Worm (Caenorhabditis elegans) whole organism, L4 larva: Measurements from ENCODE around the gene letm-1.

Source experiments
- F37D6.2 ChIP-seq: sonication (generic microtip); optimal IDR thresholded peaks from 2 replicates; lab custom pipeline; 2016; ENCODE audit warnings: mild to moderate bottlenecking, missing genetic modification characterization, missing compliant biosample characterization
- R02D3.7 ChIP-seq: fragments of 150-350 bp; sonication (generic microtip); optimal IDR thresholded peaks from 3 replicates; lab custom pipeline; 2014; ENCODE audit warnings: missing biosample characterization, missing genetic modification characterization
- T20F7.1 ChIP-seq: fragments of 200-800 bp; sonication (Bioruptor generic); optimal IDR thresholded peaks from 2 replicates; lab custom pipeline; 2018; ENCODE audit warnings: mild to moderate bottlenecking, missing genetic modification characterization, missing compliant biosample characterization
- Y105C5A.15 ChIP-seq: fragments of 200-800 bp; sonication (Bioruptor generic); IDR thresholded peaks from 2 replicates; pipeline ENCODE4 v1.3.6; 2022; ENCODE audit warnings: missing genetic modification characterization, missing compliant biosample characterization
- Y48G9A.11 ChIP-seq: fragments of 200-800 bp; sonication (Bioruptor generic); IDR thresholded peaks from 2 replicates; pipeline ENCODE4 v1.3.6; 2022; ENCODE audit warnings: missing genetic modification reagents, missing genetic modification characterization, missing compliant biosample characterization
- Y5F2A.4 ChIP-seq: fragments of 200-800 bp; sonication (Bioruptor generic); optimal IDR thresholded peaks from 2 replicates; lab custom pipeline; 2018; ENCODE audit warnings: mild to moderate bottlenecking, missing genetic modification characterization, missing compliant biosample characterization
- Y75B8A.6 ChIP-seq: fragments of 200-800 bp; sonication (Bioruptor generic); IDR thresholded peaks from 2 replicates; pipeline ENCODE4 v1.3.6; 2022; ENCODE audit warnings: missing genetic modification reagents, missing genetic modification characterization, missing compliant biosample characterization
- ZK337.2 ChIP-seq: fragments of 200-800 bp; sonication (Bioruptor generic); IDR thresholded peaks from 2 replicates; pipeline ENCODE4 v1.3.6; 2022; ENCODE audit warnings: missing genetic modification reagents, missing genetic modification characterization, missing compliant biosample characterization
- ZK546.5 ChIP-seq, 2 experiments: sonication (generic microtip); optimal IDR thresholded peaks; 2 replicates each; lab custom pipeline; 2017; ENCODE audit warnings: missing biosample characterization in 2 of 2, missing genetic modification characterization in 2 of 2
- aly-2 ChIP-seq: sonication (generic microtip); optimal IDR thresholded peaks from 2 replicates; lab custom pipeline; 2018; ENCODE audit warnings: missing biosample characterization, missing genetic modification characterization
- arid-1 ChIP-seq: fragments of 200-800 bp; sonication (Bioruptor generic); conservative IDR thresholded peaks from 2 replicates; pipeline ENCODE4 v1.3.6; 2022; ENCODE audit warnings: missing genetic modification reagents, missing genetic modification characterization, missing compliant biosample characterization
- ceh-20 ChIP-seq: fragments of 200-800 bp; sonication (Bioruptor generic); IDR thresholded peaks from 2 replicates; pipeline ENCODE4 v1.3.6; 2022; ENCODE audit warnings: missing genetic modification reagents, missing genetic modification characterization, missing compliant biosample characterization
- ceh-28 ChIP-seq: fragments of 150-350 bp; optimal IDR thresholded peaks from 2 replicates; lab custom pipeline; 2014; ENCODE audit warnings: missing biosample characterization, missing genetic modification reagents, missing genetic modification characterization
- ceh-32 ChIP-seq: sonication (generic microtip); optimal IDR thresholded peaks from 2 replicates; lab custom pipeline; 2016; ENCODE audit warnings: mild to moderate bottlenecking, missing genetic modification characterization, missing compliant biosample characterization; ENCODE audit not compliant: poor library complexity
- ceh-44 ChIP-seq: fragments of 200-800 bp; sonication (Bioruptor generic); IDR thresholded peaks from 2 replicates; pipeline ENCODE4 v1.3.6; 2022; ENCODE audit warnings: missing genetic modification reagents, missing genetic modification characterization, missing compliant biosample characterization
- ceh-62 ChIP-seq: sonication (generic microtip); optimal IDR thresholded peaks from 2 replicates; lab custom pipeline; 2017; ENCODE audit warnings: missing biosample characterization, missing genetic modification characterization
- ceh-82 ChIP-seq: sonication (generic microtip); optimal IDR thresholded peaks from 2 replicates; lab custom pipeline; 2017; ENCODE audit warnings: missing biosample characterization, missing genetic modification characterization
- ces-1 ChIP-seq: fragments of 150-350 bp; sonication (generic microtip); optimal IDR thresholded peaks from 4 replicates; lab custom pipeline; 2014; ENCODE audit warnings: missing biosample characterization, missing genetic modification reagents, missing genetic modification characterization
- daf-19 ChIP-seq: fragments of 200-800 bp; sonication (Bioruptor generic); conservative IDR thresholded peaks from 2 replicates; pipeline ENCODE4 v1.3.6; 2022; ENCODE audit warnings: missing genetic modification characterization, missing compliant biosample characterization
- daf-8 ChIP-seq: fragments of 200-800 bp; sonication (Bioruptor generic); IDR thresholded peaks from 2 replicates; pipeline ENCODE4 v1.3.6; 2022; ENCODE audit warnings: missing genetic modification characterization, missing compliant biosample characterization
- dmd-8 ChIP-seq: fragments of 200-800 bp; sonication (Bioruptor generic); IDR thresholded peaks from 2 replicates; pipeline ENCODE4 v1.3.6; 2022; ENCODE audit warnings: missing genetic modification characterization, missing compliant biosample characterization
- dpl-1 ChIP-seq: fragments of 150-350 bp; optimal IDR thresholded peaks from 2 replicates; lab custom pipeline; 2014; ENCODE audit warnings: missing biosample characterization, missing genetic modification reagents, missing genetic modification characterization
- duxl-1 ChIP-seq: sonication (generic microtip); optimal IDR thresholded peaks from 2 replicates; lab custom pipeline; 2016; ENCODE audit warnings: mild to moderate bottlenecking, missing genetic modification characterization, moderate library complexity, missing compliant biosample characterization; ENCODE audit not compliant: poor library complexity
- egl-27 ChIP-seq: sonication (generic microtip); optimal IDR thresholded peaks from 3 replicates; lab custom pipeline; 2017; ENCODE audit warnings: missing biosample characterization, missing genetic modification reagents, missing genetic modification characterization
- egl-43 ChIP-seq: fragments of 200-800 bp; sonication (Bioruptor generic); IDR thresholded peaks from 2 replicates; pipeline ENCODE4 v1.3.6; 2022; ENCODE audit warnings: missing genetic modification reagents, missing genetic modification characterization, missing compliant biosample characterization
- fkh-10 ChIP-seq: fragments of 150-350 bp; optimal IDR thresholded peaks from 2 replicates; lab custom pipeline; 2014; ENCODE audit warnings: missing biosample characterization, missing genetic modification reagents, missing genetic modification characterization
- fos-1 ChIP-seq: fragments of 150-350 bp; optimal IDR thresholded peaks from 2 replicates; lab custom pipeline; 2014; ENCODE audit warnings: missing biosample characterization, missing genetic modification characterization
- gei-8 ChIP-seq: fragments of 200-800 bp; sonication (Bioruptor generic); optimal IDR thresholded peaks from 2 replicates; lab custom pipeline; 2018; ENCODE audit warnings: mild to moderate bottlenecking, missing genetic modification characterization, missing compliant biosample characterization
- hlh-30 ChIP-seq: sonication (generic microtip); optimal IDR thresholded peaks from 2 replicates; lab custom pipeline; 2017; ENCODE audit warnings: antibody characterized with exemption, mild to moderate bottlenecking, missing genetic modification characterization, missing compliant biosample characterization; ENCODE audit not compliant: insufficient read depth
- jun-1 ChIP-seq: fragments of 150-350 bp; optimal IDR thresholded peaks from 2 replicates; lab custom pipeline; 2014; ENCODE audit warnings: missing biosample characterization, missing genetic modification reagents, missing genetic modification characterization
- lim-7 ChIP-seq: fragments of 200-800 bp; sonication (Bioruptor generic); IDR thresholded peaks from 2 replicates; pipeline ENCODE4 v1.3.6; 2022; ENCODE audit warnings: missing genetic modification characterization, missing compliant biosample characterization
- lin-1 ChIP-seq: fragments of 200-800 bp; sonication (Bioruptor generic); IDR thresholded peaks from 2 replicates; pipeline ENCODE4 v1.3.6; 2022; ENCODE audit warnings: missing genetic modification reagents, missing genetic modification characterization, missing compliant biosample characterization
- lin-15B ChIP-seq: fragments of 150-350 bp; sonication (generic microtip); optimal IDR thresholded peaks from 3 replicates; lab custom pipeline; 2014; ENCODE audit warnings: missing biosample characterization, missing genetic modification characterization
- lsy-2 ChIP-seq, 2 experiments: fragments of 150-350 bp in 1 of 2; sonication (generic microtip) in 1 of 2; optimal IDR thresholded peaks; 2 replicates each; lab custom pipeline; 2014 to 2017; ENCODE audit warnings: missing biosample characterization in 2 of 2, missing genetic modification characterization in 2 of 2
- mdl-1 ChIP-seq, 2 experiments: fragments of 150-350 bp in 1 of 2; sonication (generic microtip) in 1 of 2; optimal IDR thresholded peaks; 2 replicates each; lab custom pipeline; 2014 to 2017; ENCODE audit warnings: missing biosample characterization in 2 of 2, missing genetic modification characterization in 2 of 2
- mdt-29 ChIP-seq: fragments of 200-800 bp; sonication (Bioruptor generic); IDR thresholded peaks from 2 replicates; pipeline ENCODE4 v1.3.6; 2022; ENCODE audit warnings: missing genetic modification reagents, missing genetic modification characterization, missing compliant biosample characterization
- mes-2 ChIP-seq: sonication (generic microtip); optimal IDR thresholded peaks from 2 replicates; lab custom pipeline; 2016; ENCODE audit warnings: missing genotype, mild to moderate bottlenecking, missing genetic modification characterization, missing compliant biosample characterization; ENCODE audit not compliant: poor library complexity, severe bottlenecking
- nhr-10 ChIP-seq: fragments of 150-350 bp; optimal IDR thresholded peaks from 2 replicates; lab custom pipeline; 2014; ENCODE audit warnings: missing biosample characterization, missing genetic modification characterization
- nhr-42 ChIP-seq: fragments of 200-800 bp; sonication (Bioruptor generic); IDR thresholded peaks from 2 replicates; pipeline ENCODE4 v1.3.6; 2022; ENCODE audit warnings: missing genetic modification characterization, missing compliant biosample characterization
- nhr-6 ChIP-seq: fragments of 150-350 bp; optimal IDR thresholded peaks from 2 replicates; lab custom pipeline; 2014; ENCODE audit warnings: missing biosample characterization, missing genetic modification characterization
- rbr-2 ChIP-seq: sonication (generic microtip); optimal IDR thresholded peaks from 2 replicates; lab custom pipeline; 2016; ENCODE audit warnings: missing genotype, missing genetic modification characterization, missing compliant biosample characterization
- set-16 ChIP-seq: fragments of 200-800 bp; sonication (Bioruptor generic); IDR thresholded peaks from 2 replicates; pipeline ENCODE4 v1.3.6; 2022; ENCODE audit warnings: missing genetic modification reagents, missing genetic modification characterization, missing compliant biosample characterization
- skn-1 ChIP-seq: fragments of 150-350 bp; optimal IDR thresholded peaks from 2 replicates; lab custom pipeline; 2014; ENCODE audit warnings: missing biosample characterization, missing genetic modification characterization
- spr-3 ChIP-seq: fragments of 200-800 bp; sonication (Bioruptor generic); optimal IDR thresholded peaks from 2 replicates; lab custom pipeline; 2018; ENCODE audit warnings: mild to moderate bottlenecking, missing genetic modification characterization, missing compliant biosample characterization
- tag-97 ChIP-seq: fragments of 200-800 bp; sonication (Bioruptor generic); IDR thresholded peaks from 2 replicates; pipeline ENCODE4 v1.3.6; 2022; ENCODE audit warnings: missing genetic modification characterization, missing compliant biosample characterization
- unc-130 ChIP-seq: sonication (generic microtip); optimal IDR thresholded peaks from 2 replicates; lab custom pipeline; 2016; ENCODE audit warnings: missing genetic modification reagents, missing genetic modification characterization, missing compliant biosample characterization
- vab-7 ChIP-seq: fragments of 200-800 bp; sonication (Bioruptor generic); IDR thresholded peaks from 2 replicates; pipeline ENCODE4 v1.3.6; 2022; ENCODE audit warnings: missing genetic modification reagents, missing genetic modification characterization, missing compliant biosample characterization
- zag-1 ChIP-seq: fragments of 150-350 bp; optimal IDR thresholded peaks from 2 replicates; lab custom pipeline; 2014; ENCODE audit warnings: missing biosample characterization, missing genetic modification characterization
- zfp-2 ChIP-seq: sonication (generic microtip); optimal IDR thresholded peaks from 2 replicates; lab custom pipeline; 2016; ENCODE audit warnings: mild to moderate bottlenecking, missing genetic modification characterization, missing compliant biosample characterization
- zip-2 ChIP-seq: fragments of 150-350 bp; optimal IDR thresholded peaks from 2 replicates; lab custom pipeline; 2014; ENCODE audit warnings: missing biosample characterization, missing genetic modification characterization
- ztf-11 ChIP-seq: fragments of 150-350 bp; optimal IDR thresholded peaks from 2 replicates; lab custom pipeline; 2014; ENCODE audit warnings: missing biosample characterization, missing genetic modification characterization
- ztf-7 ChIP-seq: fragments of 150-350 bp; optimal IDR thresholded peaks from 2 replicates; lab custom pipeline; 2014; ENCODE audit warnings: missing biosample characterization, missing genetic modification characterization

Gene letm-1

ce11 chrV:13655202-13655764 lies 5.8 kb upstream of the letm-1 start:
- no peak for TF ChIP-seq Y5F2A.4 (GFP tag; lab: Kevin White, UChicago)
- no peak for TF ChIP-seq ces-1
- no peak for TF ChIP-seq vab-7 (GFP tag; lab: Robert Waterston, UW)
- TF ChIP-seq T20F7.1 (GFP tag; lab: Kevin White, UChicago): no peak
- TF ChIP-seq zfp-2 (tag; lab: Kevin White, UChicago): no peak
- peak; percentile 49 for TF ChIP-seq ceh-28 (tag; lab: Kevin White, UChicago)
- no peak for TF ChIP-seq nhr-42
- 0 out of 2 replicates have a peak, but pooled peaks have one; percentile 36 for TF ChIP-seq Y75B8A.6 (GFP tag; lab: Robert Waterston, UW)
- TF ChIP-seq skn-1: no peak
- peak; percentile 22 for TF ChIP-seq duxl-1 (tag; lab: Kevin White, UChicago)
- peak; percentile 83 for TF ChIP-seq nhr-6
- no peak for TF ChIP-seq fos-1 (tag; lab: Kevin White, UChicago)
- TF ChIP-seq hlh-30 (tag; lab: Kevin White, UChicago): peak; percentile 69
- TF ChIP-seq lin-1 (GFP tag; lab: Robert Waterston, UW): no peak
- TF ChIP-seq daf-8 (GFP tag; lab: Robert Waterston, UW): no peak
- no peak for TF ChIP-seq ceh-44 (GFP tag; lab: Robert Waterston, UW)
- no peak for TF ChIP-seq zag-1 (tag; lab: Kevin White, UChicago)
- TF ChIP-seq dmd-8 (GFP tag; lab: Robert Waterston, UW): 0 out of 2 replicates have a peak, but pooled peaks have one; percentile 52
- no peak for TF ChIP-seq ceh-32
- TF ChIP-seq egl-43 (GFP tag; lab: Robert Waterston, UW): no peak
- no peak for TF ChIP-seq ceh-82 (tag; lab: Kevin White, UChicago)
- no peak for TF ChIP-seq spr-3 (GFP tag; lab: Kevin White, UChicago)
- no peak for TF ChIP-seq arid-1 (GFP tag; lab: Robert Waterston, UW)
- TF ChIP-seq ZK337.2 (GFP tag; lab: Robert Waterston, UW): no peak
- peak; percentile 51 to 77 for TF ChIP-seq lsy-2 (tag; optimal IDR thresholded peaks at IDR 0.05; lab: Kevin White, UChicago)
- TF ChIP-seq aly-2 (tag; lab: Kevin White, UChicago): no peak
- no peak for TF ChIP-seq tag-97 (GFP tag; lab: Robert Waterston, UW)
- TF ChIP-seq Y105C5A.15: no peak
- TF ChIP-seq rbr-2 (tag; lab: Kevin White, UChicago): peak; percentile 62
- no peak for TF ChIP-seq R02D3.7 (tag; lab: Kevin White, UChicago)
- TF ChIP-seq daf-19 (GFP tag; lab: Robert Waterston, UW): no peak
- no peak for TF ChIP-seq lim-7 (GFP tag; lab: Robert Waterston, UW)
- no peak for TF ChIP-seq unc-130
- no peak for TF ChIP-seq ztf-11 (tag; lab: Kevin White, UChicago)
- TF ChIP-seq mes-2: peak; percentile 53
- no peak for TF ChIP-seq gei-8
- no peak for TF ChIP-seq Y48G9A.11
- TF ChIP-seq mdl-1 (tag; optimal IDR thresholded peaks at IDR 0.05; lab: Kevin White, UChicago): peak in 1 of 2 experiments; percentile 82
- TF ChIP-seq fkh-10 (GFP tag; lab: Kevin White, UChicago): peak; percentile 78
- TF ChIP-seq ceh-20 (GFP tag; lab: Robert Waterston, UW): no peak
- TF ChIP-seq jun-1: no peak
- TF ChIP-seq mdt-29: no peak
- TF ChIP-seq ceh-62 (tag; lab: Kevin White, UChicago): no peak
- TF ChIP-seq ztf-7 (tag; lab: Kevin White, UChicago): no peak
- no peak for TF ChIP-seq lin-15B
- TF ChIP-seq ZK546.5 (tag; optimal IDR thresholded peaks at IDR 0.05; lab: Kevin White, UChicago): no peak
- peak; percentile 33 for TF ChIP-seq dpl-1 (GFP tag; lab: Kevin White, UChicago)
- TF ChIP-seq F37D6.2 (tag; lab: Kevin White, UChicago): no peak
- TF ChIP-seq nhr-10 (tag; lab: Kevin White, UChicago): no peak
- TF ChIP-seq egl-27: no peak
- TF ChIP-seq set-16 (GFP tag; lab: Robert Waterston, UW): peak; percentile 84
- TF ChIP-seq zip-2 (tag; lab: Kevin White, UChicago): no peak
